Worm (Caenorhabditis elegans) whole organism, early embryonic: ENCODE measurements around the gene angl-1.

Source experiments
- B0310.2 ChIP-seq: sonication (generic microtip); optimal IDR thresholded peaks from 2 replicates; lab custom pipeline; 2016; ENCODE audit warnings: mild to moderate bottlenecking, missing genetic modification characterization, missing compliant biosample characterization
- F13C5.2 ChIP-seq: sonication (generic microtip); optimal IDR thresholded peaks from 2 replicates; lab custom pipeline; 2017; ENCODE audit warnings: mild to moderate bottlenecking, missing genetic modification characterization, inconsistent platforms, missing compliant biosample characterization
- aly-1 ChIP-seq: sonication (generic microtip); optimal IDR thresholded peaks from 2 replicates; lab custom pipeline; 2016; ENCODE audit warnings: missing genetic modification characterization, missing compliant biosample characterization
- ama-1 ChIP-seq: fragments of 150-350 bp; optimal IDR thresholded peaks from 2 replicates; lab custom pipeline; 2014
- ceh-13 ChIP-seq: fragments of 200-800 bp; sonication (Bioruptor generic); optimal IDR thresholded peaks from 2 replicates; lab custom pipeline; 2018; ENCODE audit warnings: mild to moderate bottlenecking, missing genetic modification characterization, missing compliant biosample characterization
- ceh-36 ChIP-seq: sonication (generic microtip); optimal IDR thresholded peaks from 2 replicates; lab custom pipeline; 2016; ENCODE audit warnings: missing genetic modification characterization, inconsistent platforms, missing compliant biosample characterization
- ets-7 ChIP-seq: sonication (generic microtip); optimal IDR thresholded peaks from 2 replicates; lab custom pipeline; 2016; ENCODE audit warnings: missing genotype, missing genetic modification characterization, missing compliant biosample characterization
- flt-1 ChIP-seq: fragments of 200-800 bp; sonication (Bioruptor generic); IDR thresholded peaks from 2 replicates; pipeline ENCODE4 v1.3.6; 2022; ENCODE audit warnings: missing genetic modification characterization, missing compliant biosample characterization
- hmbx-1 ChIP-seq: sonication (generic microtip); optimal IDR thresholded peaks from 2 replicates; lab custom pipeline; 2016; ENCODE audit warnings: mild to moderate bottlenecking, missing genetic modification characterization, missing compliant biosample characterization
- hmg-4 ChIP-seq: fragments of 200-800 bp; sonication (Bioruptor generic); optimal IDR thresholded peaks from 2 replicates; lab custom pipeline; 2018; ENCODE audit warnings: mild to moderate bottlenecking, missing genetic modification characterization, missing compliant biosample characterization
- hnd-1 ChIP-seq: sonication (generic microtip); optimal IDR thresholded peaks from 2 replicates; lab custom pipeline; 2016; ENCODE audit warnings: missing genetic modification characterization, missing compliant biosample characterization
- pes-1 ChIP-seq: fragments of 200-800 bp; sonication (Bioruptor generic); IDR thresholded peaks from 2 replicates; pipeline ENCODE4 v1.3.6; 2022; ENCODE audit warnings: missing genetic modification reagents, missing genetic modification characterization, missing compliant biosample characterization
- scrt-1 ChIP-seq: fragments of 200-800 bp; sonication (Bioruptor generic); IDR thresholded peaks from 2 replicates; pipeline ENCODE4 v1.3.6; 2022; ENCODE audit warnings: missing genetic modification characterization, missing compliant biosample characterization
- sea-1 ChIP-seq: fragments of 200-800 bp; sonication (Bioruptor generic); conservative IDR thresholded peaks from 2 replicates; pipeline ENCODE4 v1.3.6; 2022; ENCODE audit warnings: missing genetic modification characterization, missing compliant biosample characterization
- tbx-11 ChIP-seq: fragments of 200-800 bp; sonication (Bioruptor generic); IDR thresholded peaks from 2 replicates; pipeline ENCODE4 v1.3.6; 2022; ENCODE audit warnings: missing genetic modification characterization, missing compliant biosample characterization
- tbx-37 ChIP-seq: fragments of 200-800 bp; sonication (Bioruptor generic); conservative IDR thresholded peaks from 2 replicates; pipeline ENCODE4 v1.3.6; 2022; ENCODE audit warnings: missing genetic modification reagents, missing genetic modification characterization, missing compliant biosample characterization
- tra-4 ChIP-seq: sonication (generic microtip); optimal IDR thresholded peaks from 2 replicates; lab custom pipeline; 2017; ENCODE audit warnings: missing genetic modification characterization, missing compliant biosample characterization

Gene angl-1

ce11 chrV:2675692-2676091 lies 22.8 kb downstream of the angl-1 start:
- TF ChIP-seq hnd-1 (tag; lab: Kevin White, UChicago) (no peak), scrt-1 (GFP tag; lab: Robert Waterston, UW) (no peak), sea-1 (GFP tag; lab: Robert Waterston, UW) (no peak), ceh-13 (no peak), hmbx-1 (tag; lab: Kevin White, UChicago) (no peak), ama-1 (lab: Kevin White, UChicago) (no peak), ets-7 (no peak), tra-4 (no peak), tbx-11 (GFP tag; lab: Robert Waterston, UW) (no peak), B0310.2 (tag; lab: Kevin White, UChicago) (no peak), pes-1 (GFP tag; lab: Robert Waterston, UW) (no peak), tbx-37 (GFP tag; lab: Robert Waterston, UW) (no peak), flt-1 (GFP tag; lab: Robert Waterston, UW) (no peak), ceh-36 (no peak), hmg-4 (no peak), F13C5.2 (tag; lab: Kevin White, UChicago) (no peak), aly-1 (tag; lab: Kevin White, UChicago) (no peak)

DNA sequence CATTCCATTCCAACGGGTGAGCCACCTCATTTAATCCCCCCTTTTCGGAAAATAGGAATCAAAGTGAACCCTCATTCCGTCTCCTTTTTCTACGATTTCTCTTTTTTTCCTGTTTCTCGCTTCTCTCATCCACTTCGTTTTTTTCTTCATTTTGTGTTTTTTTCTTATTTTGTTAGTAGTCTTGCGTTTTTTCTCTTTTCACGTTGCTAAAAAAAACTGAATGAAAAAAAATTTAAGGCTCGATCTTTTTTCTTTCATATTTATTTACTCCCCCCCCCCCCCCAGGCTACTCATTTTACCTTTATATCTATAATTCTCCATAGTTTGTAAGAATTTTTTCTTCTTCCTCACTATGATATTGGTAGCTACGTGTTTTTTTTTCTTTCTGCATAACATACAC lies 24.8 kb downstream of the angl-1 start:
- TF ChIP-seq tra-4 (no peak), ceh-36 (no peak), scrt-1 (GFP tag; lab: Robert Waterston, UW) (no peak), hmbx-1 (tag; lab: Kevin White, UChicago) (no peak), tbx-11 (GFP tag; lab: Robert Waterston, UW) (no peak), hmg-4 (no peak), tbx-37 (GFP tag; lab: Robert Waterston, UW) (no peak), ets-7 (no peak), flt-1 (GFP tag; lab: Robert Waterston, UW) (no peak), pes-1 (GFP tag; lab: Robert Waterston, UW) (no peak), ceh-13 (no peak), ama-1 (lab: Kevin White, UChicago) (no peak), sea-1 (GFP tag; lab: Robert Waterston, UW) (no peak)

DNA sequence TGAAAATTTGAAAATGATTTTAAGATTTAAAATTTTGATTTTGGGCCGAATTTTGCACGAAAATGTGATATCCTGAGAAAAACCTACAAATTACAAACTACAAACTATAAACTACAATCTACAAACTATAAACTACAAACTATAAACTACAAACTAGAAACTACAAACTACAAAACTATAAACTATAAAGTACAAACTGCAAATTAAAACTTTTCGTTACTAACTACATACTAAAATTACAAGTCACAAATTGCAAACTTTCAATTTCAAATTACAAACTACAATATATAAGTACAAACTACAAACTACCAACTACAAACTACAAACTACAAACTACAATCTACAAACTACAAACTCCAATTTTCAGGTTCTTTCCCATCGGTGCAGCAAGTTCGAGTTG lies 30.6 kb downstream of the angl-1 start:
- TF ChIP-seq tbx-11 (GFP tag; lab: Robert Waterston, UW) = no peak
- no peak for TF ChIP-seq scrt-1 (GFP tag; lab: Robert Waterston, UW)
- no peak for TF ChIP-seq ets-7
- TF ChIP-seq aly-1 (tag; lab: Kevin White, UChicago) = no peak
- TF ChIP-seq F13C5.2 (tag; lab: Kevin White, UChicago) = no peak
- TF ChIP-seq hmbx-1 (tag; lab: Kevin White, UChicago) = no peak
- TF ChIP-seq pes-1 (GFP tag; lab: Robert Waterston, UW) = no peak
- TF ChIP-seq hnd-1 (tag; lab: Kevin White, UChicago) = no peak
- TF ChIP-seq hmg-4 = no peak
- no peak for TF ChIP-seq sea-1 (GFP tag; lab: Robert Waterston, UW)
- TF ChIP-seq B0310.2 (tag; lab: Kevin White, UChicago) = no peak

- no peak for TF ChIP-seq tbx-11 (GFP tag; lab: Robert Waterston, UW)
- TF ChIP-seq flt-1 (GFP tag; lab: Robert Waterston, UW) = no peak
- TF ChIP-seq ceh-13 = no peak
- no peak for TF ChIP-seq hnd-1 (tag; lab: Kevin White, UChicago)
- TF ChIP-seq scrt-1 (GFP tag; lab: Robert Waterston, UW) = no peak
- TF ChIP-seq ets-7 = no peak
- TF ChIP-seq hmbx-1 (tag; lab: Kevin White, UChicago) = no peak
These were observed 31.3 kb downstream of the angl-1 start for ce11 chrV:2684227-2684626.

- TF ChIP-seq hnd-1 (tag; lab: Kevin White, UChicago) = no peak
These were observed 35.7 kb downstream of the angl-1 start for ce11 chrV:2688562-2688961.

DNA sequence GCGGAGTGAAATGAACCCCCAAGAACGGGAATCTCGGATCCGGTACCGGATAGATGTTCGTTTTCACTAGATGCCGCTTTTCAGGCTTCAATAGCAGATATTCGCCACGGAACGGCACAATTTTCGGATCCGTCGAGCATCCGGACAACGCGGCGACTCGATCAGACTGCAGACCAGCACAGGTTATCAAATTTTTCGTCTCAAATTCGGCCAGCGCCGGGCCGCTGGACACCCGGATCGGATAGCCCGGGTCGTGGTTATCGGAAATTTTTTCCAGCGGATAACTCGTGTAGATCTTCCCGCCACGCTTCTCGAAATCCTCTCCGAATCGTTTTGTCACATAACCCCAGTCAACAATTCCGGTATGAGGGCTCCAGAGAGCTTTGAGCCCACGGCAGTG lies 37.6 kb downstream of the angl-1 start:
- TF ChIP-seq ama-1 (lab: Kevin White, UChicago) (no peak), aly-1 (tag; lab: Kevin White, UChicago) (no peak), hmg-4 (no peak), ceh-36 (no peak), ceh-13 (no peak), pes-1 (GFP tag; lab: Robert Waterston, UW) (no peak), hmbx-1 (tag; lab: Kevin White, UChicago) (no peak), B0310.2 (tag; lab: Kevin White, UChicago) (no peak), F13C5.2 (tag; lab: Kevin White, UChicago) (no peak), scrt-1 (GFP tag; lab: Robert Waterston, UW) (no peak), hnd-1 (tag; lab: Kevin White, UChicago) (no peak), tbx-37 (GFP tag; lab: Robert Waterston, UW) (no peak), ets-7 (no peak), tbx-11 (GFP tag; lab: Robert Waterston, UW) (no peak), tra-4 (no peak), flt-1 (GFP tag; lab: Robert Waterston, UW) (no peak), sea-1 (GFP tag; lab: Robert Waterston, UW) (no peak)

DNA sequence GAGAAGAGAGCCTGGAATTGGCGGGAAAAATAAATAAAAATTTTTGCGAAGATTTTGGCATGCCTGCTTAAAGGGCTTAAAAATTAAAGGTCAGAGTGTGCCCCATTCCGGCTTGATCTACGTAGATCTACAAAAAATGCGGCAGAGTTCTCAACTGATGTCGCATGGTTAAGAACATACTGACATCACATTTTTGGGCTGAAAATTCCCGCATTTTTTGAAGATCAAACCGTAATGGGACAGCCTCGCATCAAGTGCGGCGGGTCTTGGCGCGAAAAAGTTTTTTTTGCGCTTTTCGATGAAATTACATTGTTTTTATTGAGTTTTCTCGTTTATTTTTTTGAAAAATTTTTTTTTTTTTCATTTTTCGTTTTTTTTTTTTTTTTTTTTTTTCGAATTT lies 38.1 kb downstream of the angl-1 start:
- no peak for TF ChIP-seq hnd-1 (tag; lab: Kevin White, UChicago)
- no peak for TF ChIP-seq F13C5.2 (tag; lab: Kevin White, UChicago)
- no peak for TF ChIP-seq sea-1 (GFP tag; lab: Robert Waterston, UW)
- TF ChIP-seq ceh-13 = no peak

DNA sequence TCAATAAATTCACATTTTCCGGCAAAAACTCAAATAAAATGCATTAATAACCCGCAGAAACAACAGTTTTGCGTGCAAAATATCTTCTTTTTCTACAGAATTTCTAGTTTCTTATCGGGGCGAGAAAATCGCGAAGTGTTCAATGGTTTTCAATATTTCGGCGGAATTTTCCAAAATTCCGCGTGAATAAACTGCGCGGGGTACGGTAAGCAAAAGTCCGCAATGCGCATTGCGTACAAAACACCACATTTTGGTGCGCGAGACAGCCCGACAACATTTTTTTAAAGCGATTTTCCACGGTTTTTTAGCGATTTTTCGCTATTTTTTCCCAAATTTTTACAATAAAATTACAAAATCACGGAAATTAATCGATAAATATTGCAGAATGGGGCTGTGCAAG lies 41.5 kb downstream of the angl-1 start, which contains the start of gene Y45G12B.2:
Gene Y45G12B.2, plus strand, starts transcription at position 383 of the 400 bp plus-strand sequence.
- TF ChIP-seq ceh-36 (no peak), tbx-37 (GFP tag; lab: Robert Waterston, UW) (0 out of 2 replicates have a peak, but pooled peaks have one; percentile 23), tra-4 (no peak), hmg-4 (peak; percentile 32), tbx-11 (GFP tag; lab: Robert Waterston, UW) (peak; percentile 8; the same call in 1 of the 2 replicates), F13C5.2 (tag; lab: Kevin White, UChicago) (peak; percentile 68)
